Fruit fly (Drosophila melanogaster): ENCODE results near the gene Ugt37A3.

DNA sequence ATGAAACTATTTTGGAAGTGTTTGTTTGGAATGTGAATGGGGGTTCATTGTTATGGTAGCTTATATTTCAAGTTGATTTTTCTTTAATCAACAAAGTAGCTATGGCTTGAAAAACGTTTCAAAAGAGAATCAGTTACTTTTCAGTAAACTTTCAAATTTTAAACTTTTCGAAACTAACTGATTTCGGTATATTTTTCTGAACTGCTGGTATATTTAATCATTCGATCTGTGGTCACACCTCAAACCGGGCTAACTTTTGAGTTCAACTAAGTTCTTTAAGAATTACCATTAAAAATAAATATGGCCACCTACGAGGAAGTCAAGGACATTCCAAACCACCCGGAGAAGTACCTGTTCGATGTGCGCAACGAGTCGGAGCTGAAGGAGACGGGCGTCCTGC lies 38.6 kb downstream of the Ugt37A3 start, which contains the start of gene CG12279:
- TF ChIP-seq Vsx2 (GFP tag; optimal IDR thresholded peaks at IDR 0.05; ENCODE audit: partially characterized antibody) (no peak), CG9705 (GFP tag; optimal IDR thresholded peaks at IDR 0.05) (no peak), Jra (GFP tag; optimal IDR thresholded peaks at IDR 0.05) (no peak), tai (GFP tag; optimal IDR thresholded peaks at IDR 0.05) (no peak), h (GFP tag; optimal IDR thresholded peaks at IDR 0.05) (no peak), psq (GFP tag; optimal IDR thresholded peaks at IDR 0.05) (no peak), Hnf4 (GFP tag; optimal IDR thresholded peaks at IDR 0.05) (no peak), jim (GFP tag; optimal IDR thresholded peaks at IDR 0.05) (no peak), rgr (GFP tag; optimal IDR thresholded peaks at IDR 0.05) (no peak), fru (GFP tag; optimal IDR thresholded peaks at IDR 0.05) (no peak), OdsH (GFP tag; optimal IDR thresholded peaks at IDR 0.05) (no peak), foxo (GFP tag; optimal IDR thresholded peaks at IDR 0.05) (no peak), CG32264 (GFP tag; optimal IDR thresholded peaks at IDR 0.05) (no peak)

Data from whole organism, wandering third instar larva.